Worm (Caenorhabditis elegans): Measurements from ENCODE around the gene T08H10.3.

DNA sequence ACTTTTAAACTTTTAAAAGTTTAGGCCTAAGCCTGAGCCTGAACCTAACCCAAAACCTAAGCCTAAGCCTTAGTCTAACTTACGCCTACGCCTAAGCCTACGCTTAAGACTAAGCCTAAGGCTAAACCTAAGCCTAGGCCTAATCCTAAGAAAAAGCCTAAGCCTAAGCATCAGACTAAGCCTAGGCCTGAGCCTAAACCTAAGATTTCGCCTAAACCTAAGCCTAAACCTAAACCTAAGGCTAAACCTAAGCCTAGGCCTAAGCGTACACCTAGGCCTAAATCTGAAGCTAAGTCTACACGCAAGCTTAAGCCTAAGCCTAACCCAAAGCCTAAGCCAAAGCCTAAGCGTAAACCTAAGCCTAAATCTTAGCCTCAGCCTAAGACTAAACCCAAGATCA is 39.2 kb downstream of the T08H10.3 start:
- no peak for TF ChIP-seq mep-1 (tag; optimal IDR thresholded peaks at IDR 0.05)
- no peak for TF ChIP-seq ztf-11 (tag; optimal IDR thresholded peaks at IDR 0.05)
- no peak for TF ChIP-seq snpc-4 (tag; optimal IDR thresholded peaks at IDR 0.05)
- TF ChIP-seq ces-1 (GFP tag; optimal IDR thresholded peaks at IDR 0.05): no peak
- no peak for TF ChIP-seq ceh-39 (tag; optimal IDR thresholded peaks at IDR 0.05)
- no peak for TF ChIP-seq mab-5 (tag; optimal IDR thresholded peaks at IDR 0.05)
